Worm (Caenorhabditis elegans) whole organism, L1 larva: ENCODE measurements around the gene tmem-17.
A peak's percentile ranks its signal among the peaks of the same experiment; 100 is the strongest.

Experiments
- C04F5.9 ChIP-seq: sonication (generic microtip); optimal IDR thresholded peaks from 2 replicates; lab custom pipeline; 2016; ENCODE audit warnings: missing genetic modification characterization, missing compliant biosample characterization
- C16A3.4 ChIP-seq: fragments of 150-350 bp; optimal IDR thresholded peaks from 2 replicates; lab custom pipeline; 2014; ENCODE audit warnings: missing biosample characterization, missing genetic modification characterization
- ceh-63 ChIP-seq: fragments of 200-800 bp; sonication (Bioruptor generic); optimal IDR thresholded peaks from 2 replicates; lab custom pipeline; 2018; ENCODE audit warnings: mild to moderate bottlenecking, missing genetic modification characterization, missing compliant biosample characterization
- ceh-8 ChIP-seq: fragments of 200-800 bp; sonication (Bioruptor generic); optimal IDR thresholded peaks from 2 replicates; lab custom pipeline; 2018; ENCODE audit warnings: mild to moderate bottlenecking, missing genetic modification characterization, moderate library complexity, missing compliant biosample characterization
- ceh-82 ChIP-seq, 3 experiments: fragments of 150-350 bp in 1 of 3; sonication (generic microtip) in 2 of 3; optimal IDR thresholded peaks; 2 replicates each; lab custom pipeline; 2014 to 2017; ENCODE audit warnings: missing biosample characterization in 3 of 3, missing genetic modification characterization in 3 of 3
- ceh-90 ChIP-seq: sonication (generic microtip); optimal IDR thresholded peaks from 2 replicates; lab custom pipeline; 2016; ENCODE audit warnings: missing genetic modification characterization, missing compliant biosample characterization
- dsc-1 ChIP-seq: sonication (generic microtip); optimal IDR thresholded peaks from 2 replicates; lab custom pipeline; 2016; ENCODE audit warnings: mild to moderate bottlenecking, missing genetic modification characterization, missing compliant biosample characterization
- efl-1 ChIP-seq, 4 experiments: fragments of 150-350 bp; optimal IDR thresholded peaks in 3 of 4; peaks in 1 of 4; 1 replicate in 1 of 4; 2 replicates in 3 of 4; lab custom pipeline; 2014; ENCODE audit warnings: missing biosample characterization in 2 of 4, missing genetic modification characterization in 2 of 4, missing genetic modification reagents in 2 of 4
- egl-13 ChIP-seq: sonication (generic microtip); optimal IDR thresholded peaks from 2 replicates; lab custom pipeline; 2016; ENCODE audit warnings: missing genotype, missing genetic modification reagents, missing genetic modification characterization, missing compliant biosample characterization
- egl-27 ChIP-seq, 2 experiments: fragments of 150-350 bp in 1 of 2; sonication (generic microtip); optimal IDR thresholded peaks; 3 replicates each; lab custom pipeline; 2017 to 2018; ENCODE audit warnings: missing biosample characterization in 2 of 2, missing genetic modification characterization in 2 of 2, missing genetic modification reagents in 2 of 2
- elt-2 ChIP-seq: sonication (generic microtip); optimal IDR thresholded peaks from 2 replicates; lab custom pipeline; 2016; ENCODE audit warnings: missing genetic modification characterization, mild to moderate bottlenecking, inconsistent platforms, missing compliant biosample characterization, missing genetic modification reagents
- elt-3 ChIP-seq, 6 experiments: fragments of 150-350 bp in 1 of 6; sonication (generic microtip); optimal IDR thresholded peaks; 2 replicates each; lab custom pipeline; 2017 to 2018; ENCODE audit warnings: missing biosample characterization in 6 of 6, missing genetic modification characterization in 6 of 6, inconsistent platforms in 1 of 6
- ets-5 ChIP-seq: fragments of 200-800 bp; sonication (Bioruptor generic); IDR thresholded peaks from 2 replicates; pipeline ENCODE4 v1.3.6; 2022; ENCODE audit warnings: missing genetic modification characterization, missing compliant biosample characterization
- fkh-10 ChIP-seq: sonication (generic microtip); optimal IDR thresholded peaks from 2 replicates; lab custom pipeline; 2017; ENCODE audit warnings: missing biosample characterization, missing genetic modification reagents, missing genetic modification characterization
- fkh-4 ChIP-seq: sonication (generic microtip); optimal IDR thresholded peaks from 2 replicates; lab custom pipeline; 2016; ENCODE audit warnings: missing compliant biosample characterization, missing genetic modification characterization, borderline replicate concordance
- grh-1 ChIP-seq: fragments of 200-800 bp; sonication (Bioruptor generic); IDR thresholded peaks from 2 replicates; pipeline ENCODE4 v1.3.6; 2022; ENCODE audit warnings: missing genetic modification reagents, missing genetic modification characterization, missing compliant biosample characterization
- hlh-4 ChIP-seq: sonication (generic microtip); optimal IDR thresholded peaks from 2 replicates; lab custom pipeline; 2016; ENCODE audit warnings: mild to moderate bottlenecking, missing genetic modification characterization, missing compliant biosample characterization
- isw-1 ChIP-seq: fragments of 200-800 bp; sonication (Bioruptor generic); IDR thresholded peaks from 2 replicates; pipeline ENCODE4 v1.3.6; 2022; ENCODE audit warnings: missing genetic modification characterization, missing compliant biosample characterization
- lin-13 ChIP-seq: fragments of 150-350 bp; optimal IDR thresholded peaks from 2 replicates; lab custom pipeline; 2014; ENCODE audit warnings: missing biosample characterization, missing genetic modification reagents, missing genetic modification characterization
- lin-15B ChIP-seq: fragments of 150-350 bp; sonication (generic microtip); optimal IDR thresholded peaks from 3 replicates; lab custom pipeline; 2014; ENCODE audit warnings: missing biosample characterization, missing genetic modification characterization
- lin-35 ChIP-seq, 2 experiments: fragments of 150-350 bp; optimal IDR thresholded peaks; 2 replicates each; lab custom pipeline; 2014; ENCODE audit warnings: missing biosample characterization in 2 of 2, missing genetic modification characterization in 2 of 2, missing genetic modification reagents in 2 of 2
- lir-3 ChIP-seq: sonication (generic microtip); optimal IDR thresholded peaks from 2 replicates; lab custom pipeline; 2016; ENCODE audit warnings: mild to moderate bottlenecking, missing genetic modification characterization, moderate library complexity, missing compliant biosample characterization; ENCODE audit not compliant: poor library complexity
- lsy-2 ChIP-seq, 2 experiments: fragments of 150-350 bp; optimal IDR thresholded peaks; 2 replicates each; lab custom pipeline; 2014; ENCODE audit warnings: missing biosample characterization in 2 of 2, missing genetic modification characterization in 2 of 2
- mab-9 ChIP-seq: fragments of 200-800 bp; sonication (Bioruptor generic); IDR thresholded peaks from 2 replicates; pipeline ENCODE4 v1.3.6; 2022; ENCODE audit warnings: missing genetic modification reagents, missing genetic modification characterization, missing compliant biosample characterization
- mef-2 ChIP-seq: fragments of 150-350 bp; optimal IDR thresholded peaks from 2 replicates; lab custom pipeline; 2014; ENCODE audit warnings: missing biosample characterization, missing genetic modification characterization
- nhr-11 ChIP-seq: fragments of 150-350 bp; optimal IDR thresholded peaks from 2 replicates; lab custom pipeline; 2014; ENCODE audit warnings: missing biosample characterization, missing genetic modification characterization
- nhr-20 ChIP-seq: sonication (generic microtip); optimal IDR thresholded peaks from 2 replicates; lab custom pipeline; 2016; ENCODE audit warnings: mild to moderate bottlenecking, missing genetic modification characterization, missing compliant biosample characterization
- nhr-237 ChIP-seq: fragments of 150-350 bp; optimal IDR thresholded peaks from 2 replicates; lab custom pipeline; 2014; ENCODE audit warnings: missing biosample characterization, missing genetic modification characterization
- nhr-71 ChIP-seq: sonication (generic microtip); optimal IDR thresholded peaks from 2 replicates; lab custom pipeline; 2016; ENCODE audit warnings: mild to moderate bottlenecking, missing genetic modification characterization, moderate library complexity, missing compliant biosample characterization
- nhr-77 ChIP-seq: fragments of 150-350 bp; optimal IDR thresholded peaks from 2 replicates; lab custom pipeline; 2014; ENCODE audit warnings: missing biosample characterization, missing genetic modification characterization
- nhr-85 ChIP-seq: sonication (generic microtip); peaks from one replicate; lab custom pipeline; 2016; ENCODE audit warnings: missing genetic modification characterization, inconsistent platforms, missing compliant biosample characterization
- nhr-90 ChIP-seq: sonication (generic microtip); optimal IDR thresholded peaks from 2 replicates; lab custom pipeline; 2016; ENCODE audit warnings: mild to moderate bottlenecking, missing genetic modification characterization, missing compliant biosample characterization; ENCODE audit not compliant: poor library complexity
- pqm-1 ChIP-seq: sonication (generic microtip); optimal IDR thresholded peaks from 3 replicates; lab custom pipeline; 2017; ENCODE audit warnings: missing biosample characterization, missing genetic modification characterization
- rnt-1 ChIP-seq: sonication (generic microtip); optimal IDR thresholded peaks from 2 replicates; lab custom pipeline; 2016; ENCODE audit warnings: mild to moderate bottlenecking, missing genetic modification characterization, moderate library complexity, missing compliant biosample characterization
- skn-1 ChIP-seq: fragments of 150-350 bp; optimal IDR thresholded peaks from 2 replicates; lab custom pipeline; 2014; ENCODE audit warnings: missing biosample characterization, missing genetic modification characterization
- snpc-4 ChIP-seq: fragments of 150-350 bp; optimal IDR thresholded peaks from 2 replicates; lab custom pipeline; 2014; ENCODE audit warnings: missing biosample characterization, missing genetic modification characterization
- snu-23 ChIP-seq: sonication (generic microtip); optimal IDR thresholded peaks from 2 replicates; lab custom pipeline; 2016; ENCODE audit warnings: missing genetic modification characterization, missing compliant biosample characterization
- sox-4 ChIP-seq: sonication (generic microtip); optimal IDR thresholded peaks from 2 replicates; lab custom pipeline; 2016; ENCODE audit warnings: missing genetic modification characterization, missing compliant biosample characterization
- sup-37 ChIP-seq: fragments of 200-800 bp; sonication (Bioruptor generic); optimal IDR thresholded peaks from 2 replicates; lab custom pipeline; 2018; ENCODE audit warnings: mild to moderate bottlenecking, missing genetic modification characterization, missing compliant biosample characterization
- unc-86 ChIP-seq: sonication (generic microtip); optimal IDR thresholded peaks from 2 replicates; lab custom pipeline; 2016; ENCODE audit warnings: missing genetic modification characterization, missing compliant biosample characterization
- vab-15 ChIP-seq: sonication (generic microtip); optimal IDR thresholded peaks from 2 replicates; lab custom pipeline; 2017; ENCODE audit warnings: missing genotype, mild to moderate bottlenecking, missing genetic modification characterization, missing compliant biosample characterization
- xbp-1 ChIP-seq: sonication (generic microtip); optimal IDR thresholded peaks from 2 replicates; lab custom pipeline; 2016; ENCODE audit warnings: missing genetic modification characterization, missing compliant biosample characterization
- zag-1 ChIP-seq: fragments of 150-350 bp; optimal IDR thresholded peaks from 2 replicates; lab custom pipeline; 2014; ENCODE audit warnings: missing biosample characterization, missing genetic modification characterization
- ztf-11 ChIP-seq, 2 experiments: sonication (generic microtip); optimal IDR thresholded peaks; 2 replicates each; lab custom pipeline; 2016 to 2017; ENCODE audit warnings: missing genetic modification characterization in 2 of 2, missing biosample characterization in 1 of 2, missing compliant biosample characterization in 1 of 2

The tmem-17 gene

ce11 chrIII:7078737-7079136 is 8.7 kb downstream of the tmem-17 start, which contains the start of gene ZK418.6:
Gene ZK418.6 (minus strand): TSS chrIII:7078837.
- TF ChIP-seq elt-3 (tag; optimal IDR thresholded peaks at IDR 0.05; lab: Kevin White, UChicago) (no peak), ceh-8 (no peak), grh-1 (GFP tag; lab: Robert Waterston, UW) (no peak), fkh-4 (no peak), xbp-1 (tag; lab: Kevin White, UChicago) (no peak), C16A3.4 (tag; lab: Kevin White, UChicago) (no peak), lsy-2 (tag; optimal IDR thresholded peaks at IDR 0.05; lab: Kevin White, UChicago) (no peak), nhr-77 (tag; lab: Kevin White, UChicago) (no peak), nhr-71 (tag; lab: Kevin White, UChicago) (no peak), ceh-63 (GFP tag; lab: Kevin White, UChicago) (no peak), vab-15 (tag; lab: Kevin White, UChicago) (no peak), ceh-90 (tag; lab: Kevin White, UChicago) (no peak), dsc-1 (tag; lab: Kevin White, UChicago) (no peak), zag-1 (tag; lab: Kevin White, UChicago) (no peak), lin-13 (GFP tag; lab: Kevin White, UChicago) (no peak), snu-23 (GFP tag; lab: Kevin White, UChicago) (no peak)

DNA sequence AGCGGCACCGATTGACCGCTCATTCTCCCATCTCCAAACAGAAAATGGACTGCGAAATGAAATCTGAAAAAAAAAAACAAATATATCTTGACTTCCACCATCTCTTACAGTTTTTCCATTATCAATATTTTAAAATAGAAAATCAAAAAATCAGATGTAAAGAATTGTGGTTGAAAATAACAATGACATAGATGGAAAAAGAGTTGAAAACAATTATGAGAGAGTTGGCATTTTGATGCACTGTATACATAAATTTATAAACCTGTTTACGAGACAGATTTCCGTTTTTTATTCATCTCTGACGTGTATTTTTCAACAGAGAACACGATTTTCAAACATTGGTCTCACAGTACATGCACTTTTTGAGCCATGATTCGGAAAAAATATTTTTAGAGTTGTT is 10.6 kb downstream of the tmem-17 start, which contains the start of gene ZK418.7:
Gene ZK418.7, minus strand, starts transcription at position 101 of the 400 bp plus-strand sequence.
- TF ChIP-seq ceh-82 (tag; optimal IDR thresholded peaks at IDR 0.05; lab: Kevin White, UChicago) = no peak
- TF ChIP-seq ceh-8 = no peak
- TF ChIP-seq lin-13 (GFP tag; lab: Kevin White, UChicago) = no peak
- no peak for TF ChIP-seq lin-15B
- no peak for TF ChIP-seq lir-3 (tag; lab: Kevin White, UChicago)
- no peak for TF ChIP-seq C04F5.9
- no peak for TF ChIP-seq efl-1 (optimal IDR thresholded peaks at IDR 0.05; lab: Kevin White, UChicago)
- TF ChIP-seq efl-1 (GFP tag; optimal IDR thresholded peaks at IDR 0.05 in 1 of 2; lab: Kevin White, UChicago) = no peak
- no peak for TF ChIP-seq nhr-237
- no peak for TF ChIP-seq nhr-20 (tag; lab: Kevin White, UChicago)
- no peak for TF ChIP-seq mab-9 (GFP tag; lab: Robert Waterston, UW)
- no peak for TF ChIP-seq isw-1 (GFP tag; lab: Robert Waterston, UW)
- TF ChIP-seq nhr-90 (tag; lab: Kevin White, UChicago) = no peak
- TF ChIP-seq pqm-1 (tag; lab: Kevin White, UChicago) = no peak
- TF ChIP-seq rnt-1 (tag; lab: Kevin White, UChicago) = no peak
- no peak for TF ChIP-seq nhr-11 (tag; lab: Kevin White, UChicago)
- no peak for TF ChIP-seq nhr-85
- no peak for TF ChIP-seq sox-4 (tag; lab: Kevin White, UChicago)
- TF ChIP-seq ztf-11 (tag; optimal IDR thresholded peaks at IDR 0.05; lab: Kevin White, UChicago) = no peak
- no peak for TF ChIP-seq hlh-4 (tag; lab: Kevin White, UChicago)
- TF ChIP-seq sup-37 = no peak

ce11 chrIII:7081488-7081887 is 11.4 kb downstream of the tmem-17 start:
- TF ChIP-seq mef-2 (tag; lab: Kevin White, UChicago) (no peak), fkh-4 (no peak), efl-1 (optimal IDR thresholded peaks at IDR 0.05; lab: Kevin White, UChicago) (no peak), efl-1 (GFP tag; optimal IDR thresholded peaks at IDR 0.05 in 1 of 2; lab: Kevin White, UChicago) (no peak), fkh-10 (no peak), egl-13 (tag; lab: Kevin White, UChicago) (no peak), egl-27 (tag; optimal IDR thresholded peaks at IDR 0.05; lab: Kevin White, UChicago) (no peak), lir-3 (tag; lab: Kevin White, UChicago) (no peak), snpc-4 (tag; lab: Kevin White, UChicago) (no peak), unc-86 (tag; lab: Kevin White, UChicago) (no peak), ets-5 (GFP tag; lab: Robert Waterston, UW) (no peak), elt-2 (tag; lab: Kevin White, UChicago) (peak; percentile 41), elt-3 (tag; optimal IDR thresholded peaks at IDR 0.05; lab: Kevin White, UChicago) (no peak), skn-1 (tag; lab: Kevin White, UChicago) (no peak), lin-35 (GFP tag; optimal IDR thresholded peaks at IDR 0.05; lab: Kevin White, UChicago) (peak in 1 of 2 experiments; percentile 8), ceh-82 (tag; optimal IDR thresholded peaks at IDR 0.05; lab: Kevin White, UChicago) (no peak)
